Fruit fly (Drosophila melanogaster): ENCODE measurements around the gene CG31533.

CG31533 gene

DNA sequence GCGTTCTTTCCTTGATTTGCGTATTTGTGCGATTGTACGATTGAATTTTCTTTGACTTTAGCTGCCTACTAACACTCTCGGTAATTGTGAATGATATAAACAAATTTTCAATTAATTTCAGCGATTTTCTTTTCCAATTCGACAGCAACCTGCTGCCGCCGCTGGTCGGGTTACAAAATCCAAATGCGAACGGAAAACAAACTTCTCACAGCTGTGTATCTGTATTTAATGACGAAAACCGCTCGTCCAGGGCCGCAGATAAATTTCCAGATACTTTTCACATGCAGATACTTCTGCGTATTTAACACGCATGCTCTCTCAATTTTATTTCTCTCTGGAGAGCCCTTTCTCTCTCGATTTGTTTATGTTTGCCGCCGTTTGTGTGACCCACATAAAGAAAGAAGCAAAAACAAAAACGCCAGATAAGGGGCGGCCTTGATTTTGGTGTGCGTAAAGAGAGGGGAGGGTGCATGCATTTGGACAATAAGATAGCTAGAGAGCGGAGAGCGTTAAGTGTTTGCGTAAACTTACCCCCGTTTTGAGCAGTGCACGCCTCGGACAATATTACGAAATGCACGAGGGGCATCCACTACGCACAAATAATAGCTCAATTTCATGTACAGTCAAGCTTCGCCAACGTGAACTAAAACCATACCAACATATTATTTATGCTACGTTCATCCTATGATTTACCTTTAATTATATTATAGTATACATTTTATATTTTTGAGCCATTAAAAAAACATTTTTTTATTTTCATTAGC is 48.9 kb downstream of the CG31533 start, which contains the start of gene CG12402 (continued):
- no peak for TF ChIP-seq vnd (GFP tag; IDR thresholded peaks at IDR 0.05; ENCODE audit: partially characterized antibody)
- TF ChIP-seq hth (optimal IDR thresholded peaks at IDR 0.05): no peak
- TF ChIP-seq unpg (GFP tag; optimal IDR thresholded peaks at IDR 0.05): peak; percentile 90
- peak; percentile 89 for TF ChIP-seq CG12769 (tag; optimal IDR thresholded peaks at IDR 0.05)
- peak; percentile 55 for TF ChIP-seq CG3163 (GFP tag; optimal IDR thresholded peaks at IDR 0.05)
- TF ChIP-seq CG11247 (GFP tag; IDR thresholded peaks at IDR 0.05): peak; percentile 78
- peak; percentile 91 for TF ChIP-seq Xrp1 (GFP tag; IDR thresholded peaks at IDR 0.05)
- peak; percentile 83 for TF ChIP-seq Meics (GFP tag; optimal IDR thresholded peaks at IDR 0.05)
- TF ChIP-seq HHEX (GFP tag; optimal IDR thresholded peaks at IDR 0.05): peak; percentile 83
- TF ChIP-seq CG2678 (tag; optimal IDR thresholded peaks at IDR 0.05): peak; percentile 87
- no peak for TF ChIP-seq eve (GFP tag; optimal IDR thresholded peaks at IDR 0.05)
- peak; percentile 62; the same call in 2 of the 3 replicates for TF ChIP-seq z (GFP tag; IDR thresholded peaks at IDR 0.05)
- peak; percentile 10 for TF ChIP-seq CG13624 (GFP tag; optimal IDR thresholded peaks at IDR 0.05)
- TF ChIP-seq CG7839 (tag; optimal IDR thresholded peaks at IDR 0.05): peak; percentile 89
- TF ChIP-seq CG4854 (GFP tag; optimal IDR thresholded peaks at IDR 0.05): peak; percentile 44
- peak; percentile 71 for TF ChIP-seq CG16863 (GFP tag; optimal IDR thresholded peaks at IDR 0.05)
- no peak for TF ChIP-seq CkIIα-i1 (GFP tag; IDR thresholded peaks at IDR 0.05)
- TF ChIP-seq Trl (optimal IDR thresholded peaks at IDR 0.05): peak; percentile 94 to 96
- peak; percentile 87 for TF ChIP-seq Trl (GFP tag; optimal IDR thresholded peaks at IDR 0.05)
- peak; percentile 56 for TF ChIP-seq Max (GFP tag; optimal IDR thresholded peaks at IDR 0.05)
- TF ChIP-seq Kr (GFP tag; optimal IDR thresholded peaks at IDR 0.05): peak; percentile 60
- TF ChIP-seq gt (GFP tag; IDR thresholded peaks at IDR 0.05): peak; percentile 58
- TF ChIP-seq CG2712 (tag; optimal IDR thresholded peaks at IDR 0.05): peak; percentile 91
- TF ChIP-seq Awh (GFP tag; IDR thresholded peaks at IDR 0.05): peak; percentile 91
- peak; percentile 83 for TF ChIP-seq CG10979 (tag; optimal IDR thresholded peaks at IDR 0.05)
- TF ChIP-seq peb (GFP tag; IDR thresholded peaks at IDR 0.05): peak; percentile 60
- no peak for TF ChIP-seq exex (tag; optimal IDR thresholded peaks at IDR 0.05)
- no peak for TF ChIP-seq Usf (GFP tag; optimal IDR thresholded peaks at IDR 0.05)
- TF ChIP-seq amos (GFP tag; IDR thresholded peaks at IDR 0.05; ENCODE audit: partially characterized antibody): no peak; the same call in 1 of the 2 replicates
- TF ChIP-seq ATbp (GFP tag; optimal IDR thresholded peaks at IDR 0.05): peak; percentile 85
- no peak for TF ChIP-seq luna (GFP tag; optimal IDR thresholded peaks at IDR 0.05)
- TF ChIP-seq CG1832 (GFP tag; optimal IDR thresholded peaks at IDR 0.05): no peak
- peak; percentile 86 for TF ChIP-seq H2.0 (GFP tag; IDR thresholded peaks at IDR 0.05)
- peak; percentile 73 for TF ChIP-seq CG18476 (GFP tag; optimal IDR thresholded peaks at IDR 0.05)
- TF ChIP-seq Bdp1 (GFP tag; optimal IDR thresholded peaks at IDR 0.05): peak; percentile 54
- peak; percentile 74 for TF ChIP-seq Mad (GFP tag; optimal IDR thresholded peaks at IDR 0.05)
- TF ChIP-seq CG17385 (GFP tag; optimal IDR thresholded peaks at IDR 0.05): peak; percentile 70
- no peak for TF ChIP-seq br (optimal IDR thresholded peaks at IDR 0.05)
- TF ChIP-seq CG14667 (GFP tag; IDR thresholded peaks at IDR 0.05): peak; percentile 63
- TF ChIP-seq CG14860 (GFP tag; IDR thresholded peaks at IDR 0.05; ENCODE audit: partially characterized antibody): no peak
- TF ChIP-seq HLHmδ (GFP tag; optimal IDR thresholded peaks at IDR 0.05): peak; percentile 74
- no peak; the same call in 2 of the 3 replicates for TF ChIP-seq HLH4C (GFP tag; IDR thresholded peaks at IDR 0.05; ENCODE audit: partially characterized antibody)
- peak in 1 of 2 experiments; percentile 82 for TF ChIP-seq bsh (GFP tag; optimal IDR thresholded peaks at IDR 0.05)
- peak; percentile 24 for TF ChIP-seq gro (GFP tag; optimal IDR thresholded peaks at IDR 0.05)
- peak; percentile 9 for TF ChIP-seq CG17912 (GFP tag; optimal IDR thresholded peaks at IDR 0.05)
- TF ChIP-seq esg (GFP tag; conservative IDR thresholded peaks at IDR 0.05): peak; percentile 87
- TF ChIP-seq GATAe (GFP tag; conservative IDR thresholded peaks at IDR 0.05): peak; percentile 74
- TF ChIP-seq Atf3 (GFP tag; optimal IDR thresholded peaks at IDR 0.05): peak; percentile 19
- peak; percentile 10 for TF ChIP-seq B-H2 (GFP tag; optimal IDR thresholded peaks at IDR 0.05)
- TF ChIP-seq sug (tag; optimal IDR thresholded peaks at IDR 0.05): peak; percentile 72

Data from whole organism, embryonic.